Worm (Caenorhabditis elegans) whole organism, L1 larva: Measurements from ENCODE around the gene oac-31.

ENCODE experiments used
- ces-1 ChIP-seq: fragments of 150-350 bp; optimal IDR thresholded peaks from 2 replicates; lab custom pipeline; 2014; ENCODE audit warnings: missing biosample characterization, missing genetic modification reagents, missing genetic modification characterization
- dpl-1 ChIP-seq, 3 experiments: fragments of 150-350 bp in 2 of 3; sonication (generic microtip) in 1 of 3; optimal IDR thresholded peaks; 2 replicates each; lab custom pipeline; 2014 to 2017; ENCODE audit warnings: missing biosample characterization in 3 of 3, missing genetic modification characterization in 3 of 3, missing genetic modification reagents in 3 of 3
- fos-1 ChIP-seq: fragments of 150-350 bp; optimal IDR thresholded peaks from 2 replicates; lab custom pipeline; 2014; ENCODE audit warnings: missing biosample characterization, missing genetic modification characterization
- nhr-90 ChIP-seq: sonication (generic microtip); optimal IDR thresholded peaks from 2 replicates; lab custom pipeline; 2016; ENCODE audit warnings: mild to moderate bottlenecking, missing genetic modification characterization, missing compliant biosample characterization; ENCODE audit not compliant: poor library complexity
- pqm-1 ChIP-seq: sonication (generic microtip); optimal IDR thresholded peaks from 3 replicates; lab custom pipeline; 2017; ENCODE audit warnings: missing biosample characterization, missing genetic modification characterization
- skn-1 ChIP-seq: fragments of 150-350 bp; optimal IDR thresholded peaks from 2 replicates; lab custom pipeline; 2014; ENCODE audit warnings: missing biosample characterization, missing genetic modification characterization
- snpc-4 ChIP-seq: fragments of 150-350 bp; optimal IDR thresholded peaks from 2 replicates; lab custom pipeline; 2014; ENCODE audit warnings: missing biosample characterization, missing genetic modification characterization
- sox-4 ChIP-seq: sonication (generic microtip); optimal IDR thresholded peaks from 2 replicates; lab custom pipeline; 2016; ENCODE audit warnings: missing genetic modification characterization, missing compliant biosample characterization
- ztf-4 ChIP-seq: fragments of 150-350 bp; optimal IDR thresholded peaks from 2 replicates; lab custom pipeline; 2014; ENCODE audit warnings: missing biosample characterization, missing genetic modification characterization

DNA sequence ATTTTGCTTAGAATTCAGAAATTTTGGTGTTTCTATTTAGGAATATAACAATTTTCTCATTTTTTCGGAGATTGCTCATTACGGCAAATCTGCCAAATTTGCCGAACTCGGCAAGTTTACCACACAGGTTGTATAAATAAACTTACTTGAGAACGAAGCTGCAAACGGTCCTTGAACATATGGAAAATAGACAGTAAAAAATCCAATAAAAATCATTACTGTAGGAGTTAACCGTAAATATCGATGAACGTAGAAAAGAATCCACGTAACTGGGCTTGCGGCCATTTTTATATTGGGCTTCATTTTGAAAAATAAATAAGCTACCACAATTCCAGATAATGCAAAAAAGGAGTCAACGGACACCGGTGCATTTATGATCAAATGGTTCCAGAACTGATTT is 1.4 kb downstream of the oac-31 start:
- TF ChIP-seq ztf-4 (tag; lab: Kevin White, UChicago) (no peak), snpc-4 (tag; lab: Kevin White, UChicago) (no peak), sox-4 (no peak), dpl-1 (GFP tag; optimal IDR thresholded peaks at IDR 0.05; lab: Kevin White, UChicago) (no peak), fos-1 (tag; lab: Kevin White, UChicago) (no peak), pqm-1 (tag; lab: Kevin White, UChicago) (no peak), nhr-90 (tag; lab: Kevin White, UChicago) (no peak), ces-1 (no peak), skn-1 (tag; lab: Kevin White, UChicago) (no peak)
